Fruit fly (Drosophila melanogaster) whole organism, embryonic: ENCODE results near the gene mib2.

Experiments
- Abd-B ChIP-seq: fragments of 200-800 bp; sonication (Bioruptor generic); optimal IDR thresholded peaks from 2 replicates; lab custom pipeline; 2018; ENCODE audit warnings: missing biosample characterization, mild to moderate bottlenecking, missing genetic modification characterization, moderate library complexity
- Awh ChIP-seq: fragments of 200-800 bp; sonication (Bioruptor generic); IDR thresholded peaks from 2 replicates; pipeline ENCODE4, ENCODE4 v1.3.6; 2022; ENCODE audit warnings: missing biosample characterization, missing genetic modification characterization
- B-H2 ChIP-seq: fragments of 200-800 bp; sonication (Bioruptor generic); optimal IDR thresholded peaks from 2 replicates; lab custom pipeline; 2018; ENCODE audit warnings: missing biosample characterization, mild to moderate bottlenecking, missing genetic modification characterization
- Blimp-1 ChIP-seq: fragments of 200-800 bp; sonication (Bioruptor generic); optimal IDR thresholded peaks from 3 replicates; lab custom pipeline; 2018; ENCODE audit warnings: missing biosample characterization, missing genetic modification characterization, mild to moderate bottlenecking, moderate library complexity, missing genetic modification reagents
- C15 ChIP-seq: fragments of 200-800 bp; sonication (Bioruptor generic); IDR thresholded peaks from 3 replicates; pipeline ENCODE4 v1.3.6; 2022; ENCODE audit warnings: missing biosample characterization, missing genetic modification characterization
- CG10462 ChIP-seq: fragments of 200-800 bp; sonication (Bioruptor generic); optimal IDR thresholded peaks from 2 replicates; lab custom pipeline; 2016; ENCODE audit warnings: missing biosample characterization, missing genetic modification characterization
- CG11695 ChIP-seq: fragments of 200-800 bp; sonication (Bioruptor generic); IDR thresholded peaks from 3 replicates; pipeline ENCODE4 v1.3.6; 2022; ENCODE audit warnings: missing biosample characterization, missing genetic modification characterization
- CG12236 ChIP-seq: fragments of 200-800 bp; sonication (Bioruptor generic); optimal IDR thresholded peaks from 2 replicates; lab custom pipeline; 2016; ENCODE audit warnings: missing biosample characterization, missing genetic modification characterization
- CG12391 ChIP-seq: fragments of 200-800 bp; sonication (Bioruptor generic); optimal IDR thresholded peaks from 3 replicates; lab custom pipeline; 2018; ENCODE audit warnings: missing biosample characterization, mild to moderate bottlenecking, missing genetic modification characterization, moderate library complexity
- CG1603 ChIP-seq: fragments of 200-800 bp; sonication (Bioruptor generic); optimal IDR thresholded peaks from 2 replicates; lab custom pipeline; 2019; ENCODE audit warnings: missing biosample characterization, mild to moderate bottlenecking, missing genetic modification characterization, moderate library complexity
- CG17802 ChIP-seq: fragments of 200-800 bp; sonication (Bioruptor generic); optimal IDR thresholded peaks from 2 replicates; lab custom pipeline; 2018; ENCODE audit warnings: missing biosample characterization, mild to moderate bottlenecking, missing genetic modification characterization, moderate library complexity
- CG18599 ChIP-seq: fragments of 200-800 bp; sonication (Bioruptor generic); optimal IDR thresholded peaks from 3 replicates; lab custom pipeline; 2017; ENCODE audit warnings: missing biosample characterization, missing genetic modification characterization, mild to moderate bottlenecking, moderate library complexity, missing genetic modification reagents
- CG2199 ChIP-seq: fragments of 200-800 bp; sonication (Bioruptor generic); IDR thresholded peaks from 3 replicates; pipeline ENCODE4 v1.3.6; 2022; ENCODE audit warnings: missing biosample characterization, missing genetic modification characterization
- CG2889 ChIP-seq: fragments of 200-800 bp; sonication (Bioruptor generic); IDR thresholded peaks from 3 replicates; pipeline ENCODE4 v1.3.6; 2022; ENCODE audit warnings: missing biosample characterization, missing genetic modification characterization
- CG30403 ChIP-seq: fragments of 200-800 bp; sonication (Bioruptor generic); optimal IDR thresholded peaks from 3 replicates; lab custom pipeline; 2016; ENCODE audit warnings: missing biosample characterization, missing genetic modification characterization
- CG31441 ChIP-seq: fragments of 200-800 bp; sonication (Bioruptor generic); IDR thresholded peaks from 2 replicates; pipeline ENCODE4 v1.3.6; 2022; ENCODE audit warnings: missing biosample characterization, missing genetic modification characterization
- CG34376 ChIP-seq: fragments of 200-800 bp; sonication (Bioruptor generic); optimal IDR thresholded peaks from 2 replicates; lab custom pipeline; 2018; ENCODE audit warnings: missing biosample characterization, mild to moderate bottlenecking, missing genetic modification characterization
- CG4617 ChIP-seq: fragments of 200-800 bp; sonication (Bioruptor generic); optimal IDR thresholded peaks from 3 replicates; lab custom pipeline; 2016; ENCODE audit warnings: missing biosample characterization, missing genetic modification characterization, borderline replicate concordance
- CG5180 ChIP-seq: fragments of 200-800 bp; sonication (Bioruptor generic); optimal IDR thresholded peaks from 3 replicates; lab custom pipeline; 2017; ENCODE audit warnings: missing biosample characterization, missing genetic modification characterization, mild to moderate bottlenecking, moderate library complexity, missing genetic modification reagents
- CG8359 ChIP-seq: fragments of 200-800 bp; sonication (Bioruptor generic); optimal IDR thresholded peaks from 2 replicates; lab custom pipeline; 2017; ENCODE audit warnings: missing biosample characterization, mild to moderate bottlenecking, missing genetic modification characterization, borderline replicate concordance
- CG9727 ChIP-seq: fragments of 200-800 bp; sonication (Bioruptor generic); optimal IDR thresholded peaks from 3 replicates; lab custom pipeline; 2017; ENCODE audit warnings: missing biosample characterization, mild to moderate bottlenecking, missing genetic modification characterization
- Dip2 ChIP-seq: fragments of 200-800 bp; sonication (Bioruptor generic); IDR thresholded peaks from 2 replicates; pipeline ENCODE4 v1.3.6; 2022; ENCODE audit warnings: missing biosample characterization, missing genetic modification characterization
- Hmx ChIP-seq: fragments of 200-800 bp; sonication (Bioruptor generic); optimal IDR thresholded peaks from 2 replicates; lab custom pipeline; 2016; ENCODE audit warnings: missing biosample characterization, missing genetic modification characterization
- Mad ChIP-seq: fragments of 200-800 bp; sonication (Bioruptor generic); optimal IDR thresholded peaks from 2 replicates; lab custom pipeline; 2016; ENCODE audit warnings: missing biosample characterization, missing genetic modification characterization
- Optix ChIP-seq: fragments of 200-800 bp; sonication (Bioruptor generic); IDR thresholded peaks from 3 replicates; pipeline ENCODE4 v1.3.6; 2022; ENCODE audit warnings: missing biosample characterization, missing genetic modification characterization
- PHDP ChIP-seq: fragments of 200-800 bp; sonication (Bioruptor generic); optimal IDR thresholded peaks from 3 replicates; lab custom pipeline; 2018; ENCODE audit warnings: missing biosample characterization, mild to moderate bottlenecking, missing genetic modification characterization, moderate library complexity
- Poxn ChIP-seq: fragments of 200-800 bp; sonication (Bioruptor generic); IDR thresholded peaks from 2 replicates; pipeline ENCODE4 v1.3.6; 2022; ENCODE audit warnings: missing biosample characterization, missing genetic modification characterization
- Ssrp ChIP-seq: fragments of 200-800 bp; sonication (Bioruptor generic); optimal IDR thresholded peaks from 2 replicates; lab custom pipeline; 2018; ENCODE audit warnings: missing biosample characterization, mild to moderate bottlenecking, missing genetic modification characterization, moderate library complexity
- Xrp1 ChIP-seq: fragments of 200-800 bp; sonication (Bioruptor generic); IDR thresholded peaks from 2 replicates; pipeline ENCODE4 v1.3.6; 2022; ENCODE audit warnings: missing biosample characterization, missing genetic modification characterization
- al ChIP-seq: fragments of 200-800 bp; sonication (Bioruptor generic); IDR thresholded peaks from 2 replicates; pipeline ENCODE4 v1.3.6; 2022; ENCODE audit warnings: missing biosample characterization, missing genetic modification characterization
- ato ChIP-seq: fragments of 200-800 bp; sonication (Bioruptor generic); IDR thresholded peaks from 2 replicates; pipeline ENCODE4 v1.3.6; 2022; ENCODE audit warnings: missing biosample characterization, missing genetic modification characterization; ENCODE audit not compliant: partially characterized antibody
- bowl ChIP-seq: fragments of 200-800 bp; sonication (Bioruptor generic); IDR thresholded peaks from 2 replicates; pipeline ENCODE4 v1.3.6; 2022; ENCODE audit warnings: missing biosample characterization, missing genetic modification characterization
- crc ChIP-seq: fragments of 200-800 bp; sonication (Bioruptor generic); optimal IDR thresholded peaks from 2 replicates; lab custom pipeline; 2016; ENCODE audit warnings: missing biosample characterization, missing genetic modification characterization
- cwo ChIP-seq: fragments of 200-800 bp; sonication (Bioruptor generic); optimal IDR thresholded peaks from 3 replicates; lab custom pipeline; 2017; ENCODE audit warnings: missing biosample characterization, missing genetic modification characterization, mild to moderate bottlenecking, moderate library complexity, missing genetic modification reagents
- disco-r ChIP-seq: fragments of 200-800 bp; sonication (Bioruptor generic); optimal IDR thresholded peaks from 2 replicates; lab custom pipeline; 2016; ENCODE audit warnings: missing biosample characterization, missing genetic modification characterization
- dm ChIP-seq: fragments of 200-800 bp; sonication (Bioruptor generic); optimal IDR thresholded peaks from 3 replicates; lab custom pipeline; 2016; ENCODE audit warnings: missing biosample characterization, missing genetic modification characterization
- jumu ChIP-seq: fragments of 200-800 bp; sonication (Bioruptor generic); optimal IDR thresholded peaks from 3 replicates; lab custom pipeline; 2016; ENCODE audit warnings: missing biosample characterization, missing genetic modification characterization
- org-1 ChIP-seq: fragments of 200-800 bp; sonication (Bioruptor generic); optimal IDR thresholded peaks from 2 replicates; lab custom pipeline; 2017; ENCODE audit warnings: missing biosample characterization, missing genetic modification characterization
- peb ChIP-seq: fragments of 200-800 bp; sonication (Bioruptor generic); IDR thresholded peaks from 2 replicates; pipeline ENCODE4 v1.3.6; 2022; ENCODE audit warnings: missing biosample characterization, missing genetic modification characterization
- pho ChIP-seq: fragments of 200-800 bp; sonication (Bioruptor generic); optimal IDR thresholded peaks from 2 replicates; lab custom pipeline; 2016; ENCODE audit warnings: missing biosample characterization, missing genetic modification characterization
- pita ChIP-seq: fragments of 200-800 bp; sonication (Bioruptor generic); optimal IDR thresholded peaks from 2 replicates; lab custom pipeline; 2017; ENCODE audit warnings: missing biosample characterization, mild to moderate bottlenecking, missing genetic modification characterization
- slou ChIP-seq: fragments of 200-800 bp; sonication (Bioruptor generic); optimal IDR thresholded peaks from 3 replicates; lab custom pipeline; 2016; ENCODE audit warnings: missing biosample characterization, missing genetic modification characterization
- slp2 ChIP-seq: fragments of 200-800 bp; sonication (Bioruptor generic); optimal IDR thresholded peaks from 2 replicates; lab custom pipeline; 2016; ENCODE audit warnings: missing biosample characterization, missing genetic modification characterization
- ttk ChIP-seq: fragments of 200-800 bp; sonication (Bioruptor generic); IDR thresholded peaks from 2 replicates; pipeline ENCODE4 v2.1.2; 2022; ENCODE audit warnings: missing biosample characterization, missing genetic modification characterization
- unc-4 ChIP-seq: fragments of 200-800 bp; sonication (Bioruptor generic); IDR thresholded peaks from 2 replicates; pipeline ENCODE4 v1.3.6; 2022; ENCODE audit warnings: missing biosample characterization, missing genetic modification characterization; ENCODE audit not compliant: partially characterized antibody
- vvl ChIP-seq: fragments of 200-800 bp; sonication (Bioruptor generic); IDR thresholded peaks from 2 replicates; pipeline ENCODE4 v1.3.6; 2022; ENCODE audit warnings: missing biosample characterization, missing genetic modification characterization
- wek ChIP-seq: fragments of 200-800 bp; sonication (Bioruptor generic); optimal IDR thresholded peaks from 3 replicates; lab custom pipeline; 2018; ENCODE audit warnings: missing biosample characterization, mild to moderate bottlenecking, missing genetic modification characterization, moderate library complexity
- z ChIP-seq: fragments of 200-800 bp; sonication (Bioruptor generic); IDR thresholded peaks from 3 replicates; pipeline ENCODE4 v1.3.6; 2022; ENCODE audit warnings: missing biosample characterization, missing genetic modification characterization
- zen2 ChIP-seq: fragments of 200-800 bp; sonication (Bioruptor generic); IDR thresholded peaks from 3 replicates; pipeline ENCODE4 v1.3.6; 2022; ENCODE audit warnings: missing biosample characterization, missing genetic modification characterization; ENCODE audit not compliant: partially characterized antibody

The mib2 gene

DNA sequence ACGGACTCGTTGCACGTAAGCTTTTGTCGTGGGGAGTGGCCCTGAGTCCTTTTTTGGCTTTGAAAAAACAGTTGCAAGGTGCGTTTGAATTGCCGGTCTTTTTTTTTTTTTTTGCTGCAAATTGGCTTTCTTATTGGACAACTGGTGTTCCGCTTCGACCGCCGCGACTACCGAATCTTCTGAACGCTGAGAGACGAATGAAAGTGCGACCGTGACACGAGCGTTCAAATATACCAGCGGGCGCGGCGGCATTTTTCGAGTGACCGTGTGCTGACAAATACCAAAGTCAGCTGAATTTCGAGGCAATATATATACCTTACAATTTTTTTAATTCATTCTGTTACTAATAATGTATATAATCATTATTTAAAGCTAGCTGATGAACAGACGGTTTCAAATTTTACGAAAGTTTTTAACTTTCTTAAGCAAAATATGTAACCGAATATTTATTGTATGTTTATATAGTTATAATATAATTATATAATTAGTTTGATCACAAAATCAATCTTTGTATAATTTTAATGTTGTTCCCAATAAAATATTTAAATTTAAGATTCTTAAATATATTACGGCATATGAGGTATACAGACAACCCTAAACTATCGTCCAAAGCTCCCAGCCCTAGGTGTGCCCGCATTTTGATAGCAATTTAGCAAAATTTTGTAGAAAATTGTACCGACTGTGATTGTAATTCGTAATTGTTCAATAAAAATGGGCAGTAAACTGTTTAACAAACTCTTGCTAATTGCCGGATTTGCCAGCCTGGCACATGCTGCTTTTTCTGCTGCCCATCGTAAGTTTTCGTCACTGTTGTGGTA, 47.0 kb upstream of the mib2 start, which contains the start of the genes Swip-1 and EMC5 (continued):
- peak; percentile 52 for TF ChIP-seq CG4617 (GFP tag; lab: Kevin White, UChicago)
- no peak for TF ChIP-seq CG12236 (GFP tag; lab: Kevin White, UChicago)
- no peak for TF ChIP-seq CG8359 (GFP tag; lab: Kevin White, UChicago)
- no peak for TF ChIP-seq CG2199 (GFP tag; lab: Robert Waterston, UW)
- TF ChIP-seq slp2 (GFP tag; lab: Kevin White, UChicago), result no peak
- TF ChIP-seq Optix, result 0 out of 3 replicates have a peak, but pooled peaks have one; percentile 12
- 0 out of 3 replicates have a peak, but pooled peaks have one; percentile 25 for TF ChIP-seq C15
- TF ChIP-seq CG10462, result no peak
- TF ChIP-seq CG34376 (GFP tag; lab: Kevin White, UChicago), result peak; percentile 15
- no peak for TF ChIP-seq cwo
- TF ChIP-seq Ssrp, result peak; percentile 68
- TF ChIP-seq unc-4 (GFP tag; lab: Robert Waterston, UW), result peak; percentile 58; the same call in 1 of the 2 replicates
- 0 out of 3 replicates have a peak, but pooled peaks have one; percentile 16 for TF ChIP-seq zen2 (GFP tag; lab: Robert Waterston, UW)
- no peak for TF ChIP-seq CG5180 (GFP tag; lab: Kevin White, UChicago)
- TF ChIP-seq Blimp-1 (GFP tag; lab: Kevin White, UChicago), result peak; percentile 45
- peak; percentile 66 for TF ChIP-seq B-H2
- TF ChIP-seq CG12391 (tag; lab: Kevin White, UChicago), result peak; percentile 87
- peak; percentile 72 for TF ChIP-seq CG30403 (GFP tag; lab: Kevin White, UChicago)
- TF ChIP-seq wek (GFP tag; lab: Kevin White, UChicago), result no peak
- TF ChIP-seq CG18599, result peak; percentile 47
- TF ChIP-seq CG2889 (GFP tag; lab: Robert Waterston, UW), result no peak
- 0 out of 2 replicates have a peak, but pooled peaks have one; percentile 10 for TF ChIP-seq Poxn
- peak; percentile 70 for TF ChIP-seq CG9727 (GFP tag; lab: Kevin White, UChicago)
- no peak for TF ChIP-seq ttk (GFP tag; lab: Robert Waterston, UW)
- no peak for TF ChIP-seq crc (GFP tag; lab: Kevin White, UChicago)
- TF ChIP-seq slou, result peak; percentile 45
- TF ChIP-seq jumu (GFP tag; lab: Kevin White, UChicago), result no peak
- TF ChIP-seq peb (GFP tag; lab: Robert Waterston, UW), result no peak
- no peak for TF ChIP-seq Mad (GFP tag; lab: Kevin White, UChicago)
- peak; percentile 42; the same call in 1 of the 2 replicates for TF ChIP-seq al (GFP tag; lab: Robert Waterston, UW)
- peak; percentile 84 for TF ChIP-seq Abd-B (GFP tag; lab: Kevin White, UChicago)
- peak; percentile 4 for TF ChIP-seq dm (GFP tag; lab: Kevin White, UChicago)
- TF ChIP-seq Dip2 (GFP tag; lab: Robert Waterston, UW), result no peak
- TF ChIP-seq CG31441 (GFP tag; lab: Robert Waterston, UW), result peak; percentile 83
- TF ChIP-seq CG1603 (tag; lab: Kevin White, UChicago), result no peak
- peak; percentile 57 for TF ChIP-seq Xrp1 (GFP tag; lab: Robert Waterston, UW)
- TF ChIP-seq CG17802 (tag; lab: Kevin White, UChicago), result no peak
- no peak for TF ChIP-seq z (GFP tag; lab: Robert Waterston, UW)
- TF ChIP-seq ato (GFP tag; lab: Robert Waterston, UW), result peak; percentile 55; the same call in 1 of the 2 replicates
- TF ChIP-seq Hmx, result no peak
- no peak for TF ChIP-seq pho (GFP tag; lab: Kevin White, UChicago)
- TF ChIP-seq bowl (GFP tag; lab: Robert Waterston, UW), result no peak
- TF ChIP-seq PHDP (tag; lab: Kevin White, UChicago), result peak; percentile 62
- TF ChIP-seq Awh (GFP tag; lab: Robert Waterston, UW), result peak; percentile 51; the same call in 1 of the 2 replicates
- TF ChIP-seq org-1, result no peak
- no peak for TF ChIP-seq pita
- TF ChIP-seq vvl (GFP tag; lab: Robert Waterston, UW), result 0 out of 2 replicates have a peak, but pooled peaks have one; percentile 61
- TF ChIP-seq disco-r (GFP tag; lab: Kevin White, UChicago), result no peak
- TF ChIP-seq CG11695 (GFP tag; lab: Robert Waterston, UW), result no peak
